In genomic region chrIII:5688246-5688645, ce11 we compare ENCODE assay signal across 8 worm cellular contexts.
A peak's percentile ranks its signal among the peaks of the same experiment; 100 is the strongest.
TF ChIP-seq lines count a peak whose summit lies in the region.

No protein-coding gene starts in this region.

TF ChIP-seq in whole organism, L1 larva, 84 proteins besides CTCF, POLR2A, EP300 and RAD21 (continues in another document):
- TF ChIP-seq C16A3.4 (tag; optimal IDR thresholded peaks at IDR 0.05; lab: Kevin White, UChicago) (peak; percentile 12), aly-2 (tag; optimal IDR thresholded peaks at IDR 0.05; lab: Kevin White, UChicago) (no peak), nhr-19 (GFP tag; conservative IDR thresholded peaks at IDR 0.05; lab: Robert Waterston, UW) (peak; percentile 16), fos-1 (tag; optimal IDR thresholded peaks at IDR 0.05; lab: Kevin White, UChicago) (peak; percentile 33), snpc-4 (tag; optimal IDR thresholded peaks at IDR 0.05; lab: Kevin White, UChicago) (peak; percentile 1), rnt-1 (tag; optimal IDR thresholded peaks at IDR 0.05; lab: Kevin White, UChicago) (peak; percentile 43), lin-13 (GFP tag; optimal IDR thresholded peaks at IDR 0.05; lab: Kevin White, UChicago) (no peak), unc-86 (tag; optimal IDR thresholded peaks at IDR 0.05; lab: Kevin White, UChicago) (peak; percentile 7), ztf-11 (tag; optimal IDR thresholded peaks at IDR 0.05; lab: Kevin White, UChicago) (peak in 1 of 2 experiments; percentile 30), nhr-76 (tag; optimal IDR thresholded peaks at IDR 0.05; lab: Kevin White, UChicago) (no peak), mab-9 (GFP tag; IDR thresholded peaks at IDR 0.05; lab: Robert Waterston, UW) (no peak)

TF ChIP-seq in whole organism, L2 larva, 48 proteins besides CTCF, POLR2A, EP300 and RAD21 (continues in another document):
- TF ChIP-seq lsy-2 (tag; optimal IDR thresholded peaks at IDR 0.05; lab: Kevin White, UChicago), result peak in 1 of 2 experiments; percentile 48
- TF ChIP-seq fos-1 (tag; optimal IDR thresholded peaks at IDR 0.05; lab: Kevin White, UChicago), result peak; percentile 48
- TF ChIP-seq unc-55 (GFP tag; optimal IDR thresholded peaks at IDR 0.05; lab: Kevin White, UChicago), result peak; percentile 67
- peak; percentile 48 for TF ChIP-seq ama-1 (optimal IDR thresholded peaks at IDR 0.05; lab: Kevin White, UChicago)
- TF ChIP-seq nhr-25 (tag; optimal IDR thresholded peaks at IDR 0.05; lab: Kevin White, UChicago), result no peak
- TF ChIP-seq crh-2 (tag; optimal IDR thresholded peaks at IDR 0.05; lab: Kevin White, UChicago), result peak; percentile 69
- TF ChIP-seq nhr-23 (tag; optimal IDR thresholded peaks at IDR 0.05; lab: Kevin White, UChicago), result no peak
- TF ChIP-seq F13H6.1 (tag; optimal IDR thresholded peaks at IDR 0.05; lab: Kevin White, UChicago), result peak; percentile 78
- TF ChIP-seq nhr-129 (tag; optimal IDR thresholded peaks at IDR 0.05; lab: Kevin White, UChicago), result peak; percentile 77
- TF ChIP-seq elt-3 (tag; optimal IDR thresholded peaks at IDR 0.05; lab: Kevin White, UChicago), result no peak
- TF ChIP-seq lin-39 (tag; optimal IDR thresholded peaks at IDR 0.05; lab: Kevin White, UChicago), result no peak
- no peak for TF ChIP-seq nhr-12 (tag; optimal IDR thresholded peaks at IDR 0.05; lab: Kevin White, UChicago)

TF ChIP-seq in whole organism, L3 larva, 47 proteins besides CTCF, POLR2A, EP300 and RAD21 (continues in another document):
- TF ChIP-seq sea-2 (GFP tag; optimal IDR thresholded peaks at IDR 0.05; lab: Kevin White, UChicago) (no peak), ceh-16 (tag; optimal IDR thresholded peaks at IDR 0.05; lab: Kevin White, UChicago) (no peak), nhr-12 (tag; optimal IDR thresholded peaks at IDR 0.05; lab: Kevin White, UChicago) (no peak), nhr-77 (tag; optimal IDR thresholded peaks at IDR 0.05; lab: Kevin White, UChicago) (no peak), fkh-2 (tag; optimal IDR thresholded peaks at IDR 0.05; lab: Kevin White, UChicago) (no peak), nhr-43 (tag; optimal IDR thresholded peaks at IDR 0.05; lab: Kevin White, UChicago; ENCODE audit: poor library complexity, severe bottlenecking) (no peak), R02D3.7 (tag; optimal IDR thresholded peaks at IDR 0.05; lab: Kevin White, UChicago) (no peak), lsy-12 (tag; optimal IDR thresholded peaks at IDR 0.05; lab: Kevin White, UChicago) (no peak), lin-15B (tag; optimal IDR thresholded peaks at IDR 0.05; lab: Kevin White, UChicago) (no peak), zag-1 (tag; optimal IDR thresholded peaks at IDR 0.05; lab: Kevin White, UChicago) (no peak), mml-1 (tag; optimal IDR thresholded peaks at IDR 0.05; lab: Kevin White, UChicago) (no peak), nhr-28 (tag; optimal IDR thresholded peaks at IDR 0.05; lab: Kevin White, UChicago) (no peak)

TF ChIP-seq in whole organism, L4 larva, 104 proteins besides CTCF, POLR2A, EP300 and RAD21 (continues in another document):
- TF ChIP-seq mdl-1 (tag; optimal IDR thresholded peaks at IDR 0.05; lab: Kevin White, UChicago), result peak in 1 of 2 experiments; percentile 51
- TF ChIP-seq lsy-2 (tag; optimal IDR thresholded peaks at IDR 0.05; lab: Kevin White, UChicago), result peak in 1 of 2 experiments; percentile 64
- peak; percentile 35; the same call in 1 of the 2 replicates for TF ChIP-seq T26A8.4 (GFP tag; IDR thresholded peaks at IDR 0.05; lab: Robert Waterston, UW)
- TF ChIP-seq dve-1 (tag; optimal IDR thresholded peaks at IDR 0.05; lab: Kevin White, UChicago; ENCODE audit: insufficient read depth), result peak; percentile 73
- TF ChIP-seq hmg-1.1 (GFP tag; IDR thresholded peaks at IDR 0.05; lab: Robert Waterston, UW), result peak; percentile 60; the same call in 1 of the 2 replicates
- TF ChIP-seq rbr-2 (tag; optimal IDR thresholded peaks at IDR 0.05; lab: Kevin White, UChicago), result peak; percentile 44
- TF ChIP-seq snpc-4 (tag; optimal IDR thresholded peaks at IDR 0.05; lab: Kevin White, UChicago), result no peak
- TF ChIP-seq dmd-6 (GFP tag; IDR thresholded peaks at IDR 0.05; lab: Robert Waterston, UW), result peak; percentile 35; the same call in 1 of the 2 replicates
- TF ChIP-seq nhr-237 (tag; optimal IDR thresholded peaks at IDR 0.05; lab: Kevin White, UChicago), result no peak
- TF ChIP-seq mes-2 (tag; optimal IDR thresholded peaks at IDR 0.05; lab: Kevin White, UChicago; ENCODE audit: poor library complexity, severe bottlenecking), result peak; percentile 47

TF ChIP-seq in whole organism, early embryonic, 17 proteins besides CTCF, POLR2A, EP300 and RAD21:
- TF ChIP-seq hmg-4 (GFP tag; optimal IDR thresholded peaks at IDR 0.05; lab: Kevin White, UChicago), result peak; percentile 1
- no peak for TF ChIP-seq tbx-11 (GFP tag; IDR thresholded peaks at IDR 0.05; lab: Robert Waterston, UW)

TF ChIP-seq in whole organism, late embryonic, 69 proteins besides CTCF, POLR2A, EP300 and RAD21:
- TF ChIP-seq ceh-24 (tag; optimal IDR thresholded peaks at IDR 0.05; lab: Kevin White, UChicago) (no peak), ets-4 (tag; optimal IDR thresholded peaks at IDR 0.05; lab: Kevin White, UChicago) (peak; percentile 36), ceh-31 (tag; optimal IDR thresholded peaks at IDR 0.05; lab: Kevin White, UChicago) (peak; percentile 24), tbx-2 (tag; optimal IDR thresholded peaks at IDR 0.05; lab: Kevin White, UChicago) (peak; percentile 50), ceh-18 (tag; optimal IDR thresholded peaks at IDR 0.05; lab: Kevin White, UChicago) (peak; percentile 31), ceh-2 (tag; optimal IDR thresholded peaks at IDR 0.05; lab: Kevin White, UChicago) (peak; percentile 25), ceh-14 (tag; optimal IDR thresholded peaks at IDR 0.05; lab: Kevin White, UChicago) (peak; percentile 20), pag-3 (tag; optimal IDR thresholded peaks at IDR 0.05; lab: Kevin White, UChicago; ENCODE audit: borderline replicate concordance) (no peak), nfya-1 (tag; optimal IDR thresholded peaks at IDR 0.05; lab: Kevin White, UChicago) (peak; percentile 32), mec-3 (tag; optimal IDR thresholded peaks at IDR 0.05; lab: Kevin White, UChicago; ENCODE audit: borderline replicate concordance) (no peak), ceh-34 (tag; optimal IDR thresholded peaks at IDR 0.05; lab: Kevin White, UChicago) (peak; percentile 29)
TF ChIP-seq in whole organism, late embryonic: peak in this region for 8.

TF ChIP-seq in whole organism, mixed stage, embryonic, 35 proteins besides CTCF, POLR2A, EP300 and RAD21:
- TF ChIP-seq mab-5 (tag; optimal IDR thresholded peaks at IDR 0.05; lab: Kevin White, UChicago), result no peak
- TF ChIP-seq unc-62 (GFP tag; optimal IDR thresholded peaks at IDR 0.05; lab: Kevin White, UChicago), result no peak
- peak; percentile 33 for TF ChIP-seq lsy-2 (tag; optimal IDR thresholded peaks at IDR 0.05; lab: Kevin White, UChicago)
- no peak for TF ChIP-seq ham-2 (GFP tag; optimal IDR thresholded peaks at IDR 0.05; lab: Kevin White, UChicago)
- peak; percentile 75 for TF ChIP-seq pha-4 (tag; optimal IDR thresholded peaks at IDR 0.05; lab: Kevin White, UChicago)
- peak; percentile 27 for TF ChIP-seq ces-1 (GFP tag; optimal IDR thresholded peaks at IDR 0.05; lab: Kevin White, UChicago)

TF ChIP-seq in whole organism, young adult, 124 proteins besides CTCF, POLR2A, EP300 and RAD21:
- TF ChIP-seq pbrm-1 (GFP tag; IDR thresholded peaks at IDR 0.05; lab: Robert Waterston, UW) (no peak), hmg-1.2 (GFP tag; IDR thresholded peaks at IDR 0.05; lab: Robert Waterston, UW) (peak; percentile 44; the same call in 1 of the 2 replicates), athp-1 (tag; optimal IDR thresholded peaks at IDR 0.05; lab: Kevin White, UChicago) (no peak), attf-3 (GFP tag; conservative IDR thresholded peaks at IDR 0.05; lab: Robert Waterston, UW) (0 out of 2 replicates have a peak, but pooled peaks have one; percentile 13), attf-5 (GFP tag; optimal IDR thresholded peaks at IDR 0.05; lab: Kevin White, UChicago) (peak; percentile 5), K12H6.12 (tag; optimal IDR thresholded peaks at IDR 0.05; lab: Kevin White, UChicago) (peak; percentile 47), ZK185.1 (tag; optimal IDR thresholded peaks at IDR 0.05; lab: Kevin White, UChicago; ENCODE audit: poor library complexity, severe bottlenecking) (peak; percentile 6), nhr-80 (tag; optimal IDR thresholded peaks at IDR 0.05; lab: Kevin White, UChicago) (peak; percentile 40), cebp-1 (GFP tag; IDR thresholded peaks at IDR 0.05; lab: Robert Waterston, UW) (no peak), cebp-1 (tag; optimal IDR thresholded peaks at IDR 0.05; lab: Kevin White, UChicago) (peak; percentile 67), B0336.3 (GFP tag; IDR thresholded peaks at IDR 0.05; lab: Robert Waterston, UW) (no peak), hmg-20 (GFP tag; IDR thresholded peaks at IDR 0.05; lab: Robert Waterston, UW) (no peak)
